Fruit fly (Drosophila melanogaster): ENCODE data around the gene CG13738.

The CG13738 gene

dm6 chr3L:14004963-14005458 is 31.7 kb upstream of the CG13738 start (continued):
- peak; percentile 81 for TF ChIP-seq Ets97D (GFP tag; optimal IDR thresholded peaks at IDR 0.05)
- TF ChIP-seq CG17186 (GFP tag; optimal IDR thresholded peaks at IDR 0.05): peak; percentile 72
- peak; percentile 95 for TF ChIP-seq CG10209 (GFP tag; optimal IDR thresholded peaks at IDR 0.05)
- TF ChIP-seq Oli (tag; optimal IDR thresholded peaks at IDR 0.05): peak; percentile 96
- TF ChIP-seq CG10462 (GFP tag; optimal IDR thresholded peaks at IDR 0.05): peak; percentile 86
- peak; percentile 91 for TF ChIP-seq her (GFP tag; optimal IDR thresholded peaks at IDR 0.05)
- TF ChIP-seq gcm2 (GFP tag; optimal IDR thresholded peaks at IDR 0.05): peak; percentile 94
- TF ChIP-seq Blimp-1 (GFP tag; optimal IDR thresholded peaks at IDR 0.05): peak; percentile 94
- no peak for TF ChIP-seq Scr (GFP tag; IDR thresholded peaks at IDR 0.05; ENCODE audit: partially characterized antibody)
- peak; percentile 58 for TF ChIP-seq CTCF (GFP tag; optimal IDR thresholded peaks at IDR 0.05)
- TF ChIP-seq jing (GFP tag; optimal IDR thresholded peaks at IDR 0.05): peak; percentile 93
- TF ChIP-seq ind (GFP tag; optimal IDR thresholded peaks at IDR 0.05): peak; percentile 97
- peak; percentile 87 for TF ChIP-seq CG11085 (GFP tag; IDR thresholded peaks at IDR 0.05)
- no peak for TF ChIP-seq hb (GFP tag; IDR thresholded peaks at IDR 0.05; ENCODE audit: partially characterized antibody)
- TF ChIP-seq Tbp (GFP tag; optimal IDR thresholded peaks at IDR 0.05): no peak
- TF ChIP-seq Abd-B (GFP tag; optimal IDR thresholded peaks at IDR 0.05): peak; percentile 94
- peak; percentile 88 for TF ChIP-seq Hmx (GFP tag; optimal IDR thresholded peaks at IDR 0.05)
- peak; percentile 87 for TF ChIP-seq CG9876 (GFP tag; optimal IDR thresholded peaks at IDR 0.05)
- peak; percentile 86 for TF ChIP-seq peb (GFP tag; IDR thresholded peaks at IDR 0.05)
- peak; percentile 97 for TF ChIP-seq vvl (GFP tag; IDR thresholded peaks at IDR 0.05)
- peak; percentile 98 for TF ChIP-seq CG15269 (tag; optimal IDR thresholded peaks at IDR 0.05)
- TF ChIP-seq Atf-2 (GFP tag; optimal IDR thresholded peaks at IDR 0.05): peak; percentile 95
- peak; percentile 85 for TF ChIP-seq CG16815 (GFP tag; optimal IDR thresholded peaks at IDR 0.05)
- peak; percentile 75 for TF ChIP-seq MTF-1 (GFP tag; optimal IDR thresholded peaks at IDR 0.05; ENCODE audit: borderline replicate concordance)
- peak; percentile 89 for TF ChIP-seq CG9437 (GFP tag; optimal IDR thresholded peaks at IDR 0.05)
- no peak for TF ChIP-seq Elba2 (GFP tag; optimal IDR thresholded peaks at IDR 0.05)
- TF ChIP-seq Myb (GFP tag; optimal IDR thresholded peaks at IDR 0.05): peak; percentile 86
- TF ChIP-seq CG2889 (GFP tag; IDR thresholded peaks at IDR 0.05): peak; percentile 95
- no peak for TF ChIP-seq Hr39 (optimal IDR thresholded peaks at IDR 0.05)
- TF ChIP-seq HLH54F (GFP tag; optimal IDR thresholded peaks at IDR 0.05): peak; percentile 96
- TF ChIP-seq CG12071 (GFP tag; optimal IDR thresholded peaks at IDR 0.05): peak; percentile 95
- peak; percentile 95 for TF ChIP-seq Mes4 (GFP tag; optimal IDR thresholded peaks at IDR 0.05)
- TF ChIP-seq ase (GFP tag; IDR thresholded peaks at IDR 0.05): peak; percentile 90
- peak; percentile 96 for TF ChIP-seq CG8944 (GFP tag; optimal IDR thresholded peaks at IDR 0.05)
- TF ChIP-seq chn (GFP tag; optimal IDR thresholded peaks at IDR 0.05): peak; percentile 95
- peak; percentile 85 for TF ChIP-seq croc (GFP tag; conservative IDR thresholded peaks at IDR 0.05)
- TF ChIP-seq chinmo (GFP tag; IDR thresholded peaks at IDR 0.05; ENCODE audit: partially characterized antibody): peak; percentile 100
- TF ChIP-seq ERR (GFP tag; optimal IDR thresholded peaks at IDR 0.05): peak; percentile 94
- TF ChIP-seq prd (optimal IDR thresholded peaks at IDR 0.05): no peak
- peak; percentile 93 for TF ChIP-seq prd (GFP tag; IDR thresholded peaks at IDR 0.05)
- peak; percentile 92 for TF ChIP-seq CG7372 (GFP tag; IDR thresholded peaks at IDR 0.05)
- TF ChIP-seq h (optimal IDR thresholded peaks at IDR 0.05): no peak
- no peak for TF ChIP-seq CG13287 (GFP tag; IDR thresholded peaks at IDR 0.05; ENCODE audit: partially characterized antibody)
- TF ChIP-seq CG7928 (GFP tag; optimal IDR thresholded peaks at IDR 0.05): peak; percentile 72
- TF ChIP-seq HLH4C (GFP tag; IDR thresholded peaks at IDR 0.05; ENCODE audit: partially characterized antibody): no peak
- TF ChIP-seq gro (GFP tag; optimal IDR thresholded peaks at IDR 0.05): peak; percentile 93
- peak; percentile 97 for TF ChIP-seq lab (GFP tag; optimal IDR thresholded peaks at IDR 0.05)
- peak; percentile 97 for TF ChIP-seq Antp (GFP tag; optimal IDR thresholded peaks at IDR 0.05)
- no peak for TF ChIP-seq D19B (GFP tag; optimal IDR thresholded peaks at IDR 0.05)
- no peak for TF ChIP-seq CG6791 (GFP tag; IDR thresholded peaks at IDR 0.05; ENCODE audit: partially characterized antibody)
- TF ChIP-seq dimm (GFP tag; IDR thresholded peaks at IDR 0.05): no peak; the same call in 1 of the 2 replicates
- TF ChIP-seq CG15479 (GFP tag; optimal IDR thresholded peaks at IDR 0.05): no peak

Data from whole organism, embryonic.